Worm (Caenorhabditis elegans): ENCODE results near the gene F54D12.2.

DNA sequence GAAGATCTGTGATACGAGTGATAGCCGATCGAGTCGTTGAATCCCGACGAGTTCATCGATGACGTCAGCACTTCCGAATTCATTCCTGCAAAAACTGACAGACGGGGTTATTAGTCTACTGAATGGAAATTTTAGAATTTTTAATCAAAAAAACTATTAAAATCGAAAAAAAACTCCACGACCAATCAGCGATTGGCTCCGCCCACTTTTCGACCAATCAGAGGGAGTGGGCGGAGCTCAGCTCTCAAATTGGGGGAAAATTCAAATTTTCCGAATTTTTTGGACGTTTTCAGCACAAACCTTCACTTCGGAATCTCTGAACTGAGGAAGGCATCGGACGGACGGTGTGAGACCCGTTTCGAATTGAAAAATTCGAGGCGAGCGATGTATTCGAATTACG lies 25.5 kb upstream of the F54D12.2 start:
- TF ChIP-seq ztf-29 (GFP tag; IDR thresholded peaks at IDR 0.05) = no peak
- no peak for TF ChIP-seq med-1 (GFP tag; optimal IDR thresholded peaks at IDR 0.05; ENCODE audit: insufficient read depth)
- TF ChIP-seq T22C8.4 (GFP tag; IDR thresholded peaks at IDR 0.05) = no peak

All from whole organism, midembryonic.